Worm (Caenorhabditis elegans) whole organism, mixed stage, embryonic: ENCODE results near the gene nhr-100.

Source experiments
- blmp-1 ChIP-seq: fragments of 150-350 bp; optimal IDR thresholded peaks from 2 replicates; lab custom pipeline; 2014; ENCODE audit warnings: missing biosample characterization, missing genetic modification characterization
- unc-62 ChIP-seq: fragments of 150-350 bp; optimal IDR thresholded peaks from 2 replicates; lab custom pipeline; 2014; ENCODE audit warnings: missing biosample characterization, missing genetic modification reagents, missing genetic modification characterization

ce11 chrIV:9696513-9696912 is 32.0 kb upstream of the nhr-100 start:
- no peak for TF ChIP-seq unc-62 (GFP tag; lab: Kevin White, UChicago)
- no peak for TF ChIP-seq blmp-1 (tag; lab: Kevin White, UChicago)
